Worm (Caenorhabditis elegans) whole organism, L2 larva: ENCODE data around the gene M28.10.

Experiments used
- aly-2 ChIP-seq: fragments of 150-350 bp; optimal IDR thresholded peaks from 2 replicates; lab custom pipeline; 2014; ENCODE audit warnings: missing biosample characterization, missing genetic modification characterization
- lin-39 ChIP-seq: fragments of 150-350 bp; optimal IDR thresholded peaks from 2 replicates; lab custom pipeline; 2014; ENCODE audit warnings: missing biosample characterization, missing genetic modification reagents, missing genetic modification characterization
- nhr-11 ChIP-seq: fragments of 150-350 bp; optimal IDR thresholded peaks from 2 replicates; lab custom pipeline; 2014; ENCODE audit warnings: missing biosample characterization, missing genetic modification characterization

DNA sequence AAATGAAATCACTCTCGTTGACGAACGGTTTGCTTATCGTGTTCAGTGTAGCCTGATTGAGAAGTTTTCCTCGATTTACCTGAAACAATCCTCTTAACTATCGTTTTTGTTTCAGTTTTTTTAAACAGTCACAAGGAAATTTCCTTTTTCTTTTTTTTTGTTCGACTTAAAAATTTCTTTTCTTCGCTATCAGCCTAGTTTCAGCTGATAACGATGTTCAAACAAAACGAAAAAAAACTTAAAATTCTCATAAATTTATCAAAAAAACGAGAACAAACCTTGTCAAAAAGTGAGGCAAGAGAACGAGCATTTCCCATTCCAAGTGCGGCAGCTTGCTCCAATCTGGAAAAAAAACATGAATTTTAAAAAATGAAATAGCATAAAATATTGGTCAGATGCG lies 6.2 kb downstream of the M28.10 start:
- TF ChIP-seq nhr-11 (tag; lab: Kevin White, UChicago) = no peak
- no peak for TF ChIP-seq lin-39 (tag; lab: Kevin White, UChicago)
- TF ChIP-seq aly-2 = no peak
